Fruit fly (Drosophila melanogaster) whole organism, pupa: ENCODE results near the gene CG7342.

Experiments used
- CG10348 ChIP-seq: fragments of 200-800 bp; sonication (Bioruptor generic); IDR thresholded peaks from 2 replicates; pipeline ENCODE4 v1.3.6; 2022; ENCODE audit warnings: missing biosample characterization, missing genetic modification characterization
- CG12605 ChIP-seq: fragments of 200-800 bp; sonication (Bioruptor generic); IDR thresholded peaks from 2 replicates; pipeline ENCODE4 v1.3.6; 2022; ENCODE audit warnings: missing biosample characterization, missing genetic modification characterization
- CG13204 ChIP-seq: fragments of 200-800 bp; sonication (Bioruptor generic); optimal IDR thresholded peaks from 2 replicates; lab custom pipeline; 2018; ENCODE audit warnings: missing biosample characterization, mild to moderate bottlenecking, missing genetic modification characterization, moderate library complexity
- CG14655 ChIP-seq: fragments of 200-800 bp; sonication (Bioruptor generic); optimal IDR thresholded peaks from 3 replicates; lab custom pipeline; 2017; ENCODE audit warnings: mild to moderate bottlenecking, missing biosample characterization, missing genetic modification reagents, missing genetic modification characterization
- CG15710 ChIP-seq: fragments of 200-800 bp; sonication (Bioruptor generic); optimal IDR thresholded peaks from 2 replicates; lab custom pipeline; 2018; ENCODE audit warnings: missing biosample characterization, mild to moderate bottlenecking, missing genetic modification characterization, moderate library complexity
- CG17806 ChIP-seq: fragments of 200-800 bp; sonication (Bioruptor generic); optimal IDR thresholded peaks from 2 replicates; lab custom pipeline; 2018; ENCODE audit warnings: missing biosample characterization, mild to moderate bottlenecking, missing genetic modification characterization, moderate library complexity
- CG32121 ChIP-seq: fragments of 200-800 bp; sonication (Bioruptor generic); IDR thresholded peaks from 2 replicates; pipeline ENCODE4 v1.3.6; 2022; ENCODE audit warnings: missing biosample characterization, missing genetic modification characterization
- CG34367 ChIP-seq: fragments of 200-800 bp; sonication (Bioruptor generic); optimal IDR thresholded peaks from 2 replicates; lab custom pipeline; 2018; ENCODE audit warnings: missing biosample characterization, mild to moderate bottlenecking, missing genetic modification characterization
- CG4496 ChIP-seq: fragments of 200-800 bp; sonication (Bioruptor generic); IDR thresholded peaks from 3 replicates; pipeline ENCODE4 v1.3.6; 2022; ENCODE audit warnings: missing biosample characterization, missing genetic modification characterization
- CG8159 ChIP-seq: fragments of 200-800 bp; sonication (Bioruptor generic); optimal IDR thresholded peaks from 3 replicates; lab custom pipeline; 2018; ENCODE audit warnings: missing biosample characterization, mild to moderate bottlenecking, missing genetic modification characterization, moderate library complexity
- CG8301 ChIP-seq: fragments of 200-800 bp; sonication (Bioruptor generic); optimal IDR thresholded peaks from 2 replicates; lab custom pipeline; 2018; ENCODE audit warnings: missing biosample characterization, mild to moderate bottlenecking, missing genetic modification characterization
- CG9948 ChIP-seq: fragments of 200-800 bp; sonication (Bioruptor generic); optimal IDR thresholded peaks from 2 replicates; lab custom pipeline; 2018; ENCODE audit warnings: missing biosample characterization, mild to moderate bottlenecking, missing genetic modification characterization, moderate library complexity
- D1 ChIP-seq: fragments of 200-800 bp; sonication (Bioruptor generic); optimal IDR thresholded peaks from 2 replicates; lab custom pipeline; 2018; ENCODE audit warnings: missing biosample characterization, mild to moderate bottlenecking, missing genetic modification characterization, moderate library complexity
- EcR ChIP-seq: fragments of 200-800 bp; sonication (Bioruptor generic); optimal IDR thresholded peaks from 3 replicates; lab custom pipeline; 2019; ENCODE audit warnings: missing biosample characterization, missing genetic modification characterization, mild to moderate bottlenecking, moderate library complexity, missing genetic modification reagents
- Ets98B ChIP-seq: fragments of 200-800 bp; sonication (Bioruptor generic); IDR thresholded peaks from 2 replicates; pipeline ENCODE4 v1.3.6; 2022; ENCODE audit warnings: missing biosample characterization, missing genetic modification characterization
- Pif1A ChIP-seq: fragments of 200-800 bp; sonication (Bioruptor generic); optimal IDR thresholded peaks from 3 replicates; lab custom pipeline; 2016; ENCODE audit warnings: missing biosample characterization, missing genetic modification characterization
- Pif1B ChIP-seq: fragments of 200-800 bp; sonication (Bioruptor generic); optimal IDR thresholded peaks from 3 replicates; lab custom pipeline; 2016; ENCODE audit warnings: missing biosample characterization, missing genetic modification characterization
- Snoo ChIP-seq: fragments of 200-800 bp; sonication (Bioruptor generic); optimal IDR thresholded peaks from 3 replicates; lab custom pipeline; 2017; ENCODE audit warnings: missing biosample characterization, mild to moderate bottlenecking, missing genetic modification characterization, inconsistent platforms
- fd96Ca ChIP-seq: fragments of 200-800 bp; sonication (Bioruptor generic); IDR thresholded peaks from 3 replicates; pipeline ENCODE4 v1.3.6; 2022; ENCODE audit warnings: missing biosample characterization, missing genetic modification characterization
- gl ChIP-seq: fragments of 200-800 bp; sonication (Bioruptor generic); optimal IDR thresholded peaks from 2 replicates; lab custom pipeline; 2018; ENCODE audit warnings: missing biosample characterization, mild to moderate bottlenecking, missing genetic modification characterization
- rn ChIP-seq: fragments of 200-800 bp; sonication (Bioruptor generic); IDR thresholded peaks from 2 replicates; pipeline ENCODE4 v1.3.6; 2022; ENCODE audit warnings: missing biosample characterization, missing genetic modification characterization

The CG7342 gene

dm6 chr3R:19644094-19644900 lies 41.1 kb downstream of the CG7342 start, which contains the start of gene Vha13:
Gene Vha13 (minus strand): TSS chr3R:19644386.
- no peak for TF ChIP-seq CG14655 (GFP tag; lab: Kevin White, UChicago)
- no peak for TF ChIP-seq Snoo (tag; lab: Kevin White, UChicago)
- TF ChIP-seq Pif1B (GFP tag; lab: Kevin White, UChicago) = peak; percentile 9
- no peak for TF ChIP-seq rn
- TF ChIP-seq CG4496 (GFP tag; lab: Robert Waterston, UW) = peak; percentile 67; the same call in 2 of the 3 replicates
- no peak for TF ChIP-seq CG15710 (tag; lab: Kevin White, UChicago)
- no peak for TF ChIP-seq Pif1A (GFP tag; lab: Kevin White, UChicago)
- no peak for TF ChIP-seq CG9948
- no peak for TF ChIP-seq CG17806 (tag; lab: Kevin White, UChicago)
- peak; percentile 14 for TF ChIP-seq CG8301 (tag; lab: Kevin White, UChicago)
- TF ChIP-seq Ets98B (GFP tag; lab: Robert Waterston, UW) = peak; percentile 28; the same call in 1 of the 2 replicates
- peak; percentile 65 for TF ChIP-seq EcR (GFP tag; lab: Kevin White, UChicago)
- TF ChIP-seq CG13204 (GFP tag; lab: Kevin White, UChicago) = no peak
- peak; percentile 29 for TF ChIP-seq CG8159
- TF ChIP-seq gl = peak; percentile 37
- no peak for TF ChIP-seq CG34367 (tag; lab: Kevin White, UChicago)
- peak; percentile 51; the same call in 2 of the 3 replicates for TF ChIP-seq fd96Ca (GFP tag; lab: Robert Waterston, UW)
- TF ChIP-seq CG32121 (GFP tag; lab: Robert Waterston, UW) = peak; percentile 41; the same call in 1 of the 2 replicates
- TF ChIP-seq CG12605 (GFP tag; lab: Robert Waterston, UW) = no peak
- no peak for TF ChIP-seq CG10348
- no peak for TF ChIP-seq D1 (tag; lab: Kevin White, UChicago)
- TF ChIP-seq, all 21 proteins: peak for 9

dm6 chr3R:19644901-19645204 lies 41.7 kb downstream of the CG7342 start, which contains the start of gene Nup58:
Gene Nup58 (plus strand): TSS chr3R:19645026.
- TF ChIP-seq fd96Ca (GFP tag; lab: Robert Waterston, UW) (no peak), gl (no peak), CG17806 (tag; lab: Kevin White, UChicago) (no peak), EcR (GFP tag; lab: Kevin White, UChicago) (no peak), CG12605 (GFP tag; lab: Robert Waterston, UW) (no peak)

- TF ChIP-seq CG4496 (GFP tag; lab: Robert Waterston, UW) (peak; percentile 31; the same call in 1 of the 3 replicates), gl (no peak)
These were observed 45.2 kb downstream of the CG7342 start, which contains the start of the genes CG6195 and CG31220 for dm6 chr3R:19648289-19648916. Gene CG6195 (minus strand): TSS chr3R:19648410. Gene CG31220 (plus strand): TSS chr3R:19648487.

- TF ChIP-seq CG14655 (GFP tag; lab: Kevin White, UChicago) (no peak), Pif1B (GFP tag; lab: Kevin White, UChicago) (no peak), CG12605 (GFP tag; lab: Robert Waterston, UW) (no peak), CG8301 (tag; lab: Kevin White, UChicago) (no peak)
These were observed 47.5 kb downstream of the CG7342 start, which contains the start of gene CG31219 for dm6 chr3R:19650718-19651117. Gene CG31219 (plus strand): TSS chr3R:19651018.
